Fruit fly (Drosophila melanogaster): Measurements from ENCODE around the gene iav.

dm6 chrX:6860413-6861089 lies 46.8 kb downstream of the iav start:
- TF ChIP-seq usp (GFP tag; optimal IDR thresholded peaks at IDR 0.05): no peak
- TF ChIP-seq CG8478 (optimal IDR thresholded peaks at IDR 0.05): no peak
- TF ChIP-seq pan (optimal IDR thresholded peaks at IDR 0.05): no peak
- no peak for TF ChIP-seq psq (optimal IDR thresholded peaks at IDR 0.05)

Data from whole organism.